Fruit fly (Drosophila melanogaster): Measurements from ENCODE around the gene CLIP-190.

The CLIP-190 gene

DNA sequence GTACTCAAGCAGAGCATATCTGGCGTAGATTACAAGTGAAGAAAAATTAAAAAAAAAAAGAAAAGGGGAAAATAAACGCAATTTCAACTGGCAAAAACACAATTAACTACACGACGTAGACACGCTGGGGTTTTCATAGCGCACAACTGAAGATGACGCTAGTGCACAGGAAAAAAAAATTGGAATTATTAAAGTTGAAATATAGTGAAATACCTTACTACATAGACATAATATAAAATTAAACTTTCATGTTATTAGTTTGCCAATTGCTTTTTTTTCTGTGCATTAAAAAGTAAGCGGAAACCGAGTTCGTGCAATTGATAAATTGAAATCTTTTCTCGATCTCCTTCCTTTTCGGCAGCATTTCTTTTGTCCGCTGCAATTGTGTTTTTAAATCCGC, 12.9 kb downstream of the CLIP-190 start:
- TF ChIP-seq dysf (GFP tag; IDR thresholded peaks at IDR 0.05): 0 out of 3 replicates have a peak, but pooled peaks have one; percentile 24
- no peak for TF ChIP-seq PHDP (tag; optimal IDR thresholded peaks at IDR 0.05)
- TF ChIP-seq Drgx (GFP tag; IDR thresholded peaks at IDR 0.05): 0 out of 2 replicates have a peak, but pooled peaks have one; percentile 6
- no peak for TF ChIP-seq tin (GFP tag; optimal IDR thresholded peaks at IDR 0.05)

dm6 chr2L:17402493-17402892, 18.0 kb downstream of the CLIP-190 start:
- TF ChIP-seq CG12744 (GFP tag; optimal IDR thresholded peaks at IDR 0.05): no peak
- 0 out of 3 replicates have a peak, but pooled peaks have one; percentile 21 for TF ChIP-seq Optix (GFP tag; IDR thresholded peaks at IDR 0.05)
- 0 out of 3 replicates have a peak, but pooled peaks have one; percentile 12 for TF ChIP-seq CG6175 (GFP tag; IDR thresholded peaks at IDR 0.05)
- TF ChIP-seq Atf3 (GFP tag; optimal IDR thresholded peaks at IDR 0.05): no peak
- no peak for TF ChIP-seq CG11696 (GFP tag; IDR thresholded peaks at IDR 0.05)
- no peak for TF ChIP-seq CG15601 (tag; optimal IDR thresholded peaks at IDR 0.05)

dm6 chr2L:17410358-17410757, 25.9 kb downstream of the CLIP-190 start, which contains the start of the genes Polr2J and CG15141:
Polr2J (minus strand) TSS chr2L:17410406.
CG15141 (plus strand) TSS chr2L:17410641.
- TF ChIP-seq CG12155 (GFP tag; optimal IDR thresholded peaks at IDR 0.05): peak; percentile 85
- TF ChIP-seq sim (GFP tag; IDR thresholded peaks at IDR 0.05): no peak
- peak; percentile 75 for TF ChIP-seq CG12299 (tag; optimal IDR thresholded peaks at IDR 0.05)
- peak; percentile 80 for TF ChIP-seq rib (GFP tag; IDR thresholded peaks at IDR 0.05)
- peak; percentile 82 for TF ChIP-seq esg (GFP tag; conservative IDR thresholded peaks at IDR 0.05)
- no peak for TF ChIP-seq br (optimal IDR thresholded peaks at IDR 0.05)
- peak; percentile 13 for TF ChIP-seq NK7.1 (GFP tag; optimal IDR thresholded peaks at IDR 0.05)
- peak; percentile 81 for TF ChIP-seq Fer3 (tag; optimal IDR thresholded peaks at IDR 0.05)
- TF ChIP-seq cg (GFP tag; optimal IDR thresholded peaks at IDR 0.05): no peak
- TF ChIP-seq zen2 (GFP tag; IDR thresholded peaks at IDR 0.05; ENCODE audit: partially characterized antibody): no peak; the same call in 2 of the 3 replicates
- peak; percentile 10 for TF ChIP-seq CG15073 (GFP tag; optimal IDR thresholded peaks at IDR 0.05)
- TF ChIP-seq CG12219 (GFP tag; optimal IDR thresholded peaks at IDR 0.05): peak; percentile 8
- TF ChIP-seq CG10366 (GFP tag; IDR thresholded peaks at IDR 0.05): peak; percentile 87
- TF ChIP-seq sr (GFP tag; IDR thresholded peaks at IDR 0.05): no peak
- TF ChIP-seq jing (GFP tag; optimal IDR thresholded peaks at IDR 0.05): peak; percentile 49
- TF ChIP-seq HHEX (GFP tag; optimal IDR thresholded peaks at IDR 0.05): peak; percentile 72
- no peak; the same call in 1 of the 2 replicates for TF ChIP-seq CG1024 (GFP tag; IDR thresholded peaks at IDR 0.05)
- TF ChIP-seq HmgZ (tag; optimal IDR thresholded peaks at IDR 0.05): peak; percentile 89
- TF ChIP-seq CG5953 (GFP tag; IDR thresholded peaks at IDR 0.05): no peak
- TF ChIP-seq CG4820 (GFP tag; optimal IDR thresholded peaks at IDR 0.05): peak; percentile 83
- peak in 1 of 3 experiments; percentile 88 for TF ChIP-seq lola (GFP tag; optimal IDR thresholded peaks at IDR 0.05)
- peak; percentile 91 for TF ChIP-seq CG11456 (GFP tag; IDR thresholded peaks at IDR 0.05)
- TF ChIP-seq CG11093 (GFP tag; IDR thresholded peaks at IDR 0.05): peak; percentile 72; the same call in 2 of the 3 replicates
- TF ChIP-seq CG31224 (GFP tag; IDR thresholded peaks at IDR 0.05): peak; percentile 73
- peak; percentile 52 for TF ChIP-seq CG33213 (GFP tag; optimal IDR thresholded peaks at IDR 0.05)
- peak; percentile 78 for TF ChIP-seq CG8290 (GFP tag; optimal IDR thresholded peaks at IDR 0.05)
- TF ChIP-seq CG8290 (tag; optimal IDR thresholded peaks at IDR 0.05): peak in 1 of 2 experiments; percentile 12
- no peak for TF ChIP-seq pan (optimal IDR thresholded peaks at IDR 0.05)
- TF ChIP-seq pan (GFP tag; optimal IDR thresholded peaks at IDR 0.05 in 1 of 2, IDR thresholded peaks at IDR 0.05 in 1 of 2): peak in 1 of 2 experiments; percentile 84
- TF ChIP-seq maf-S (GFP tag; optimal IDR thresholded peaks at IDR 0.05): peak; percentile 61
- peak; percentile 29 for TF ChIP-seq emc (GFP tag; optimal IDR thresholded peaks at IDR 0.05)
- peak; percentile 90 for TF ChIP-seq Sox102F (GFP tag; optimal IDR thresholded peaks at IDR 0.05)
- peak; percentile 79; the same call in 1 of the 2 replicates for TF ChIP-seq danr (GFP tag; IDR thresholded peaks at IDR 0.05)
- peak; percentile 76 for TF ChIP-seq lbe (GFP tag; optimal IDR thresholded peaks at IDR 0.05)
- no peak for TF ChIP-seq wek (GFP tag; optimal IDR thresholded peaks at IDR 0.05)
- TF ChIP-seq CG3163 (GFP tag; optimal IDR thresholded peaks at IDR 0.05): peak; percentile 38
- peak; percentile 69; the same call in 2 of the 3 replicates for TF ChIP-seq hb (GFP tag; IDR thresholded peaks at IDR 0.05; ENCODE audit: partially characterized antibody)
- TF ChIP-seq lilli (GFP tag; optimal IDR thresholded peaks at IDR 0.05): peak; percentile 93
- no peak for TF ChIP-seq zf30C (GFP tag; optimal IDR thresholded peaks at IDR 0.05)
